Worm (Caenorhabditis elegans): ENCODE data around the gene epg-4.

Gene epg-4

ce11 chrIII:7184022-7184421, 2.1 kb downstream of the epg-4 start, which contains the start of gene yju-2 (continued):
- no peak for TF ChIP-seq mab-9 (GFP tag; IDR thresholded peaks at IDR 0.05)
- no peak for TF ChIP-seq nhr-84 (tag; optimal IDR thresholded peaks at IDR 0.05)
- peak; percentile 51 for TF ChIP-seq nhr-237 (tag; optimal IDR thresholded peaks at IDR 0.05)
- peak; percentile 16 for TF ChIP-seq unc-86 (tag; optimal IDR thresholded peaks at IDR 0.05)
- TF ChIP-seq ces-1 (GFP tag; optimal IDR thresholded peaks at IDR 0.05), result no peak
- peak; percentile 59 for TF ChIP-seq lin-14 (GFP tag; optimal IDR thresholded peaks at IDR 0.05)
- TF ChIP-seq mdl-1 (tag; optimal IDR thresholded peaks at IDR 0.05), result no peak
- no peak for TF ChIP-seq tlp-1 (tag; optimal IDR thresholded peaks at IDR 0.05)
- no peak for TF ChIP-seq ceh-90 (tag; optimal IDR thresholded peaks at IDR 0.05)
- no peak for TF ChIP-seq nhr-12 (tag; optimal IDR thresholded peaks at IDR 0.05)
- TF ChIP-seq F16B12.6 (tag; optimal IDR thresholded peaks at IDR 0.05), result peak; percentile 45
- TF ChIP-seq nhr-47 (tag; optimal IDR thresholded peaks at IDR 0.05), result peak; percentile 61

- TF ChIP-seq hlh-4 (tag; optimal IDR thresholded peaks at IDR 0.05) (no peak), snu-23 (GFP tag; optimal IDR thresholded peaks at IDR 0.05) (no peak), mdl-1 (tag; optimal IDR thresholded peaks at IDR 0.05) (no peak), egl-27 (tag; optimal IDR thresholded peaks at IDR 0.05) (no peak), C34B4.2 (tag; optimal IDR thresholded peaks at IDR 0.05) (no peak), sptf-1 (tag; optimal IDR thresholded peaks at IDR 0.05) (no peak), unc-130 (tag; optimal IDR thresholded peaks at IDR 0.05) (no peak), skn-1 (tag; optimal IDR thresholded peaks at IDR 0.05) (no peak), lsy-2 (tag; optimal IDR thresholded peaks at IDR 0.05) (no peak), nhr-77 (tag; optimal IDR thresholded peaks at IDR 0.05) (no peak), unc-86 (tag; optimal IDR thresholded peaks at IDR 0.05) (no peak), ceh-82 (tag; optimal IDR thresholded peaks at IDR 0.05) (no peak), nhr-47 (tag; optimal IDR thresholded peaks at IDR 0.05) (no peak), nhr-84 (tag; optimal IDR thresholded peaks at IDR 0.05) (no peak), hlh-17 (GFP tag; optimal IDR thresholded peaks at IDR 0.05; ENCODE audit: borderline replicate concordance) (no peak)
Measured at ce11 chrIII:7185473-7185872, 3.5 kb downstream of the epg-4 start, which contains the start of gene F37C12.14. F37C12.14 (minus strand) TSS chrIII:7185573.

- TF ChIP-seq elt-2 (tag; optimal IDR thresholded peaks at IDR 0.05) (peak; percentile 37), lsy-2 (tag; optimal IDR thresholded peaks at IDR 0.05) (peak in 1 of 2 experiments; percentile 5), efl-1 (optimal IDR thresholded peaks at IDR 0.05) (no peak), efl-1 (GFP tag; optimal IDR thresholded peaks at IDR 0.05 in 1 of 2) (peak in 1 of 2 experiments; percentile 14), F16B12.6 (tag; optimal IDR thresholded peaks at IDR 0.05) (no peak)
Measured at ce11 chrIII:7188300-7189052, 6.5 kb downstream of the epg-4 start, which contains the start of the genes F37C12.21 and F37C12.10. F37C12.21 (plus strand) TSS chrIII:7188357. F37C12.10 (minus strand) TSS chrIII:7188384.

- TF ChIP-seq zip-4 (GFP tag; optimal IDR thresholded peaks at IDR 0.05), result peak; percentile 27
- TF ChIP-seq lin-14 (GFP tag; optimal IDR thresholded peaks at IDR 0.05), result peak; percentile 76
- no peak for TF ChIP-seq unc-62 (GFP tag; optimal IDR thresholded peaks at IDR 0.05)
- TF ChIP-seq aly-2 (tag; optimal IDR thresholded peaks at IDR 0.05), result no peak
- no peak for TF ChIP-seq pag-3 (tag; optimal IDR thresholded peaks at IDR 0.05; ENCODE audit: borderline replicate concordance, insufficient read depth)
- peak; percentile 47 for TF ChIP-seq lir-3 (tag; optimal IDR thresholded peaks at IDR 0.05; ENCODE audit: poor library complexity)
- no peak for TF ChIP-seq ceh-63 (GFP tag; optimal IDR thresholded peaks at IDR 0.05)
- TF ChIP-seq snu-23 (GFP tag; optimal IDR thresholded peaks at IDR 0.05), result peak; percentile 91
- peak; percentile 72 for TF ChIP-seq nhr-90 (tag; optimal IDR thresholded peaks at IDR 0.05; ENCODE audit: poor library complexity)
- peak; percentile 71 for TF ChIP-seq C04F5.9 (tag; optimal IDR thresholded peaks at IDR 0.05)
- no peak for TF ChIP-seq sptf-1 (tag; optimal IDR thresholded peaks at IDR 0.05)
- no peak for TF ChIP-seq alr-1 (tag; optimal IDR thresholded peaks at IDR 0.05; ENCODE audit: borderline replicate concordance)
- peak; percentile 29 for TF ChIP-seq ztf-4 (tag; optimal IDR thresholded peaks at IDR 0.05)
- 0 out of 2 replicates have a peak, but pooled peaks have one; percentile 9 for TF ChIP-seq mab-9 (GFP tag; IDR thresholded peaks at IDR 0.05)
- peak; percentile 10 to 63 for TF ChIP-seq egl-27 (tag; optimal IDR thresholded peaks at IDR 0.05)
- peak; percentile 76 for TF ChIP-seq fkh-8 (tag; optimal IDR thresholded peaks at IDR 0.05)
- no peak for TF ChIP-seq sup-37 (GFP tag; optimal IDR thresholded peaks at IDR 0.05)
- peak; percentile 25 for TF ChIP-seq sox-4 (tag; optimal IDR thresholded peaks at IDR 0.05)
- no peak for TF ChIP-seq elt-2 (tag; optimal IDR thresholded peaks at IDR 0.05)
- peak; percentile 1 for TF ChIP-seq nhr-11 (tag; optimal IDR thresholded peaks at IDR 0.05)
- peak; percentile 84 to 92 for TF ChIP-seq lin-35 (GFP tag; optimal IDR thresholded peaks at IDR 0.05)
- TF ChIP-seq nhr-85 (tag), result peak; percentile 91
- no peak for TF ChIP-seq nhr-76 (tag; optimal IDR thresholded peaks at IDR 0.05)
- peak; percentile 30 for TF ChIP-seq F16B12.6 (tag; optimal IDR thresholded peaks at IDR 0.05)
- TF ChIP-seq nhr-12 (tag; optimal IDR thresholded peaks at IDR 0.05), result no peak
Measured at ce11 chrIII:7189581-7190128, 7.7 kb downstream of the epg-4 start, which contains the start of gene rps-21. rps-21 (minus strand) TSS chrIII:7189631.
